Worm (Caenorhabditis elegans) whole organism, midembryonic: Measurements from ENCODE around the gene T19C3.7.

Source experiments
- T22C8.4 ChIP-seq: fragments of 200-800 bp; sonication (Bioruptor generic); IDR thresholded peaks from 2 replicates; pipeline ENCODE4 v1.3.6; 2022; ENCODE audit warnings: missing genetic modification characterization, missing compliant biosample characterization
- cog-1 ChIP-seq: sonication (generic microtip); optimal IDR thresholded peaks from 2 replicates; lab custom pipeline; 2016; ENCODE audit warnings: missing genetic modification characterization, missing compliant biosample characterization
- flt-1 ChIP-seq: fragments of 200-800 bp; sonication (Bioruptor generic); IDR thresholded peaks from 2 replicates; pipeline ENCODE4 v1.3.6; 2022; ENCODE audit warnings: missing genetic modification characterization, missing compliant biosample characterization
- klf-2 ChIP-seq: fragments of 200-800 bp; sonication (Bioruptor generic); conservative IDR thresholded peaks from 2 replicates; pipeline ENCODE4 v1.3.6; 2022; ENCODE audit warnings: missing genetic modification reagents, missing genetic modification characterization, missing compliant biosample characterization
- med-1 ChIP-seq: sonication (generic microtip); optimal IDR thresholded peaks from 2 replicates; lab custom pipeline; 2017; ENCODE audit warnings: missing genetic modification characterization, mild to moderate bottlenecking, missing compliant biosample characterization, antibody characterized with exemption, missing genetic modification reagents; ENCODE audit not compliant: insufficient read depth
- ref-1 ChIP-seq: fragments of 200-800 bp; sonication (Bioruptor generic); conservative IDR thresholded peaks from 2 replicates; pipeline ENCODE4 v1.3.6; 2022; ENCODE audit warnings: missing genetic modification reagents, missing genetic modification characterization, missing compliant biosample characterization
- tab-1 ChIP-seq: fragments of 200-800 bp; sonication (Bioruptor generic); IDR thresholded peaks from 2 replicates; pipeline ENCODE4 v1.3.6; 2022; ENCODE audit warnings: missing genetic modification characterization, missing compliant biosample characterization
- ztf-23 ChIP-seq: fragments of 200-800 bp; sonication (Bioruptor generic); IDR thresholded peaks from 2 replicates; pipeline ENCODE4 v1.3.6; 2022; ENCODE audit warnings: missing genetic modification reagents, missing genetic modification characterization, missing compliant biosample characterization
- ztf-29 ChIP-seq: fragments of 200-800 bp; sonication (Bioruptor generic); IDR thresholded peaks from 2 replicates; pipeline ENCODE4 v1.3.6; 2022; ENCODE audit warnings: missing genetic modification reagents, missing genetic modification characterization, missing compliant biosample characterization

Gene T19C3.7

DNA sequence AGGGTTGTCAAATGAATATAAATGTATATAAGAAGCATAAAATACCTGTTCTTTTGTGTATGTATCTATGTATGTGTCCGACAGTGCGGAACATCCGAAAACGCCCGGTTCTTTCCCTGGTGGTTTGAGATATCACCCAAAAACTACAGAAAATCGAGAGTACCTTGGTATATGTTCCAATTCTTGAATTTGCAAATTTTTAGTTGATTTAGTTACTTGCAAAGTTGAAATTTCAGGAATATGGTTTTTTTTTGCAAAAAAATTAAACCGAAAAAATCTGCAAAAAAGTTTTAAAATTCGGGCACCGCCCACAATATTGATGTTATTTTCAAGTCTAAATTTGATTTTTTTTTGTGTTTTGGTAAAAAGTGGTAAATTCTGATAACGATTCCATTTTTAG, 18.5 kb downstream of the T19C3.7 start, which contains the start of gene T19C3.2:
Gene T19C3.2, minus strand, starts transcription at position 101 of the 400 bp plus-strand sequence.
- no peak for TF ChIP-seq klf-2 (GFP tag; lab: Robert Waterston, UW)
- no peak for TF ChIP-seq ztf-29 (GFP tag; lab: Robert Waterston, UW)
- TF ChIP-seq ztf-23: no peak
- TF ChIP-seq cog-1: no peak
- TF ChIP-seq T22C8.4 (GFP tag; lab: Robert Waterston, UW): no peak
- no peak for TF ChIP-seq ref-1 (GFP tag; lab: Robert Waterston, UW)
- no peak for TF ChIP-seq flt-1 (GFP tag; lab: Robert Waterston, UW)
- no peak for TF ChIP-seq med-1 (GFP tag; lab: Kevin White, UChicago)
- TF ChIP-seq tab-1 (GFP tag; lab: Robert Waterston, UW): no peak

DNA sequence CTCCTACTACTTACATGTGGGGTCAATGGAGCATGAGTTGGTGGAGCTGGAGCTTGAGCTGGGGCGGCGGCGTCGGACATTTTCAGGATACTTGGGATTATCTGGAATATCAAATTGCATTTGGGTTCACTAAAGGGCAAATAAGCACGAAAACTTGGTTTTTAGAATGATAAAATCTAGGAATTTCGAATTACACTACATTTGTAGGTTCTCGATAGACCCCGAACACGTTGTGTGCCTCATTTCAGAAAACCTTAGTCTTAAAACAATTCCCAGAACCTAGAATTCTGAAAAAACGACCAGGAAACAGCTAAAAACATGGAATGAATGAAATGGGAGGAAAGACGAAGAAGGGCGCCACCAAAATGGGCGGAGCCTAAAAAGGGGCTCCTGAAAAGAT, 21.5 kb downstream of the T19C3.7 start, which contains the start of gene T19C3.3:
Gene T19C3.3, minus strand, starts transcription at position 101 of the 400 bp plus-strand sequence.
- no peak for TF ChIP-seq ztf-23
- TF ChIP-seq cog-1: no peak
- no peak for TF ChIP-seq ref-1 (GFP tag; lab: Robert Waterston, UW)
- no peak for TF ChIP-seq T22C8.4 (GFP tag; lab: Robert Waterston, UW)
- no peak for TF ChIP-seq ztf-29 (GFP tag; lab: Robert Waterston, UW)
- TF ChIP-seq tab-1 (GFP tag; lab: Robert Waterston, UW): no peak
- TF ChIP-seq klf-2 (GFP tag; lab: Robert Waterston, UW): no peak
- no peak for TF ChIP-seq flt-1 (GFP tag; lab: Robert Waterston, UW)
- no peak for TF ChIP-seq med-1 (GFP tag; lab: Kevin White, UChicago)

DNA sequence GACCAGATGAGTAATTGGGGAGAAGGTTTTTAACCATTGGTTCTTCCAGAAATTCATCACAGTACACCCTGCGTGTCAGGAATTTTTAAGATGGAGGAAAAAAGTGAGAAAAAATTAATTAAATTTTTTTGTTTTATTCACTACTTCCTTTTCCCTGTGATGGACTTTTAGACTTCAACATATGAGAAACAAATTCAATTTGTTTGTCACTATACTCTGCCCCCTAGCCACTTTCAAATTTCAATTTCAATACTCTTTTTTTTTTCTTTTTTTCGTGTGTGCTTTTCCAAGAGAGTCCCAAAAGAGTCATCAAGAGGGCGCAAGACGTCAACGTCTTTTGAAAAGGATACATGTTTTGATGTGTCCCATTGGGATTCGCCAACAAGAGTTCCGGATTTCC, 23.2 kb downstream of the T19C3.7 start:
- TF ChIP-seq med-1 (GFP tag; lab: Kevin White, UChicago) (no peak), klf-2 (GFP tag; lab: Robert Waterston, UW) (no peak), ztf-23 (no peak), T22C8.4 (GFP tag; lab: Robert Waterston, UW) (no peak), ref-1 (GFP tag; lab: Robert Waterston, UW) (no peak), tab-1 (GFP tag; lab: Robert Waterston, UW) (no peak), cog-1 (no peak), flt-1 (GFP tag; lab: Robert Waterston, UW) (no peak), ztf-29 (GFP tag; lab: Robert Waterston, UW) (no peak)

DNA sequence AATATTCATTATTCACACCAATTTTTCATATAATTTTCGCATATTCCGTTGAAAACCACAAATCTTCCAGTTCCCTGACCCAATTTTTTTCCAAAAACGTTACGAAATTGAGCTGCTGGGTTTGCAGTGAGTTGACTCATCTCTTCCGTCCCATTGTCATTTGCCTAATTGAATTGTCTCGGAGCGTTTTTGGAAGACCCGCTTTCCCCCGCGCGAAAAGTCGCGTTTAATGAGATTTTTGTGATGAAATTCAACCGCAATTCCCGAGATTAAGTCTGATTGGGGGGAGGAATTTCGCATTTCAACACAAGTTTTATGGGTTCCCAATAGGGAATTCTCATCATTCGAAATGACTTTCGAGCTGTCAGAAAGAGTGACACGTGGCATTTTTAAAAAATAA, 24.1 kb downstream of the T19C3.7 start:
- no peak for TF ChIP-seq med-1 (GFP tag; lab: Kevin White, UChicago)
- TF ChIP-seq cog-1: no peak
- no peak for TF ChIP-seq ref-1 (GFP tag; lab: Robert Waterston, UW)
- no peak for TF ChIP-seq klf-2 (GFP tag; lab: Robert Waterston, UW)
- TF ChIP-seq T22C8.4 (GFP tag; lab: Robert Waterston, UW): no peak
- TF ChIP-seq tab-1 (GFP tag; lab: Robert Waterston, UW): no peak
- no peak for TF ChIP-seq ztf-23
- no peak for TF ChIP-seq ztf-29 (GFP tag; lab: Robert Waterston, UW)
- TF ChIP-seq flt-1 (GFP tag; lab: Robert Waterston, UW): no peak

DNA sequence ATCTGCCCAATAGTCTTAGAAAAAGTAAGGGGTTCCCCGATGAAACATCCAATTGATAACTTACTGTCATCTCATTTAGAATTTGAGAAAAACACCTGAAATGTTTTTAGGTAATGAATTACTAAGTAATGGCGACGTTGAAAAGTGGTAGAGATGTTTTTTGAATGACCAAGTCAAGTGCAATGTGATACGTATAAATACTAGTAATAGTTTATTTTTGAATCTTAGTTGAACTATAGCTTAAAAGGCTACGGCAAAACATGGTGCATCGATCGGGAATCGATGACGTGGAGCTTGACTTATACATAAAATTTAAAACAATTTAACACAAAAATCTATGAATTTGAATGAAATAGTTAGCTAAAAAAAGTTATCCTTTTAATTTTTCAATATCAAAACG, 26.4 kb downstream of the T19C3.7 start, which contains the start of gene best-17:
Gene best-17, minus strand, starts transcription at position 101 of the 400 bp plus-strand sequence.
- TF ChIP-seq ref-1 (GFP tag; lab: Robert Waterston, UW): no peak
- TF ChIP-seq ztf-23: no peak
- TF ChIP-seq ztf-29 (GFP tag; lab: Robert Waterston, UW): no peak
- TF ChIP-seq klf-2 (GFP tag; lab: Robert Waterston, UW): no peak
- TF ChIP-seq T22C8.4 (GFP tag; lab: Robert Waterston, UW): no peak
- TF ChIP-seq tab-1 (GFP tag; lab: Robert Waterston, UW): no peak
- no peak for TF ChIP-seq flt-1 (GFP tag; lab: Robert Waterston, UW)
- no peak for TF ChIP-seq cog-1
- TF ChIP-seq med-1 (GFP tag; lab: Kevin White, UChicago): no peak

DNA sequence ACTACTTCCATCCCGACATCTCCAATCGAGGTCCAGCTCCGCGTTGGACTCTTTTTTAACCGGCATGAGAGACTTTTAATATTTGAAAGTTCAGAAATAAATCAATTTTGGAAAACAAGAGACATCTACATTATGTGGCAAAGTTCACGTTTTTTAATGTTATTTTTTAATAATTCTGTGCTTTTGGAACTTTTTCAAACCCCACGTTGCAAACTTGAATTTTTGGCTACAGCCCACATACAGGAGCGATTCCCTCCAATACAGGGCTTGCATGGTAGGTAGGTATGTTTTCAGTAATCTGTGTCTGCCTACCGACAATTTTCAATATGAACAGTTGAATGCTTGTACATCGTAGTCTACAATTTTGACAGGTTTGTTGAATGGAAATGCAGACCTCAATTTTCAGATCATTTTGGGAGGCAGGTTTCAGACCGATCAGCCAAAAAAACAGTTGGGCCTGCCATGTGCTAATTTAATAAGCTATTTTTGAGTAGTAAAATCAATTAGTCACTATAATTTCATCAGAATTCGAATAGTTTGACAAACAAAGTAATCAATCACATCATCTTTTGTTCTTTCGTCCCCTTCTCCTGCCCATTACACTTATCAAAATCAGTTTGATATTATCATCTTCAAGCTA, 30.4 kb downstream of the T19C3.7 start, which contains the start of the genes Y55B1AR.4 and ttr-7:
Gene Y55B1AR.4, minus strand, starts transcription at position 101 of the 640 bp plus-strand sequence.
Gene ttr-7, plus strand, starts transcription at position 590 of the 640 bp plus-strand sequence.
- TF ChIP-seq flt-1 (GFP tag; lab: Robert Waterston, UW): no peak
- no peak for TF ChIP-seq med-1 (GFP tag; lab: Kevin White, UChicago)
- no peak for TF ChIP-seq ref-1 (GFP tag; lab: Robert Waterston, UW)
- TF ChIP-seq ztf-23: no peak
- TF ChIP-seq ztf-29 (GFP tag; lab: Robert Waterston, UW): no peak
- TF ChIP-seq T22C8.4 (GFP tag; lab: Robert Waterston, UW): no peak
- no peak for TF ChIP-seq tab-1 (GFP tag; lab: Robert Waterston, UW)
- TF ChIP-seq klf-2 (GFP tag; lab: Robert Waterston, UW): no peak
- no peak for TF ChIP-seq cog-1

DNA sequence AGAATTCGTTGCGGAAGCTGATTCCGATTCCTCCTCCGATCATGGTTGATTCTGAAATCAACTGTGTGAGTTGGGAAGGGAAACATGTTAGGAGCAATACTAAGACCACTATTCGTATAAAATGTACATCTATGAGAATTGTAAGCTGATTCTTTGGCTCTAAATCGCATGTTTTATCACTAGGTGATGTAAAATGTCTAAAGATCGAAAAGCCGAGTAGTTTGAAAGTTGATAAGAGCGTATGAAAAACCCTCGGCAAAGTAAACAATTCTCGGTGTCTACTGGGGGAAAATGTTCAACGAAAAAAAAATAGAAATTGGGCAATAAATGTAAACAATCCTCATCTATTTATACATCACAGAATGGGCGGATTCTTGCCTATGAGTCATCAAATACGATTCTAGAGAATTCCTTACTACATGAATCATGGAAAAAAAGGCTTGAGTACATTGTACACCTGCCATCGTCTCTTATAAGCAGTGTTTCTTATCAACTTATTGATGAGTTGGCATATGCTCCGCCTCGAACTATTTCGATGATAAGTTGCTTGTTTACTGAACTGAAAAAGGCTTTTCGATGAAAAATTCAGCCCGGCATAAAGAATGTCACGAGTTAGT, 35.5 kb downstream of the T19C3.7 start, which contains the start of gene lec-6:
Gene lec-6, minus strand, starts transcription at position 51 of the 617 bp plus-strand sequence.
- TF ChIP-seq flt-1 (GFP tag; lab: Robert Waterston, UW) (no peak), ref-1 (GFP tag; lab: Robert Waterston, UW) (no peak), ztf-23 (no peak), med-1 (GFP tag; lab: Kevin White, UChicago) (no peak), ztf-29 (GFP tag; lab: Robert Waterston, UW) (no peak), T22C8.4 (GFP tag; lab: Robert Waterston, UW) (no peak), cog-1 (no peak), tab-1 (GFP tag; lab: Robert Waterston, UW) (no peak), klf-2 (GFP tag; lab: Robert Waterston, UW) (no peak)

DNA sequence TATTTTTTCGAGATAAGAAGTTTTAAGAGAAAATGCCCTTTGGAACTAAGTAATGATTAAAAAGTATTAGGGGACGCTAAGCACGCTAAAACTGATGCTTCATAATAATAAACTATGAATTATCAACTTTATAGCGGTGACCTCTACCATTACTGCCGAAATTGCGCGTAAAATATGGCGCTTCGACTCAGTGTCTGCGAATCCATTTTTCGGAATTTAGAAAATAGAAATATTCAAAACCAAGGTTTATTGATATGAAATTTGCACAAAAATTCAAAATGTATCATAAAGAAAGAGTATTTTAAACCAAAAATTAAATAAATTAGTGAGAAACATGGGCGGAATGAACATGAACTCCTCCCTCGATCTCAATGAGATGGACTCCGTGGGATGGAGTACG, 36.7 kb downstream of the T19C3.7 start:
- TF ChIP-seq T22C8.4 (GFP tag; lab: Robert Waterston, UW): no peak
- TF ChIP-seq tab-1 (GFP tag; lab: Robert Waterston, UW): no peak
- TF ChIP-seq ztf-23: no peak
- no peak for TF ChIP-seq cog-1
